Fruit fly (Drosophila melanogaster) Kc167 (cell line): ENCODE results near the gene PH4alphaNE1.

Experiments used
- h ChIP-seq: fragments of >200 bp; optimal IDR thresholded peaks from 3 replicates; lab custom pipeline; 2018; ENCODE audit warnings: missing external identifiers
- psq ChIP-seq: fragments of >200 bp; optimal IDR thresholded peaks from 2 replicates; lab custom pipeline; 2017; ENCODE audit warnings: missing external identifiers

- TF ChIP-seq h (no peak), psq (lab: Kevin White, UChicago) (no peak)
Measured at dm6 chr3R:30531129-30531708, 31.1 kb upstream of the PH4alphaNE1 start.
